Worm (Caenorhabditis elegans): ENCODE measurements around the gene lin-23.

DNA sequence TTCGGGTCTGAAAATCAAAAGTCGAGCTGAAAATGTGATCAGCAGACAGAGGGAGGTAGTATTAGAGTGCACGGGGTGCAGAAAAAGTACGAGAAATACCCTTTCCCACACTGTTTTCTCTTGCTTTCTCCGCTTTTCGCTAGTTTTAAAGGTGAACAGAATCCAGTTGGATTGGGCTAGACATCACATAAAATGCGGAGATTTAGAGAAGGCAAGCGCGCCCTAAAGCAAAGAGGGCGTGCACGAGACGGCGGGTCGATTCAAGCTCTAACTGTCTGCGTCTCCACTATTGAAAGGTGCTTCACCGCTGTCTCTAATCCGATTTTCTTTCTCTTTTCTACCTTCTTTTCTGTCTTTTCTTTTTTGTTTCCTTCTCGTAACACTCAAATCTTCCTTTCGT lies 993 bp upstream of the lin-23 start:
- TF ChIP-seq him-1 (tag; optimal IDR thresholded peaks at IDR 0.05) (no peak), W03F9.2 (tag; optimal IDR thresholded peaks at IDR 0.05) (peak; percentile 81)

Data from whole organism, L4/young adult.